Fruit fly (Drosophila melanogaster) whole organism, embryonic: ENCODE data around the gene eIF4H2.

ENCODE experiments used
- CG14050 ChIP-seq: fragments of 200-800 bp; sonication (Bioruptor generic); IDR thresholded peaks from 3 replicates; pipeline ENCODE4 v1.3.6; 2022; ENCODE audit warnings: missing biosample characterization, missing genetic modification characterization
- Drgx ChIP-seq: fragments of 200-800 bp; sonication (Bioruptor generic); IDR thresholded peaks from 2 replicates; pipeline ENCODE4 v1.3.6; 2022; ENCODE audit warnings: missing biosample characterization, missing genetic modification characterization
- lbe ChIP-seq: fragments of 200-800 bp; sonication (Bioruptor generic); optimal IDR thresholded peaks from 2 replicates; lab custom pipeline; 2016; ENCODE audit warnings: missing biosample characterization, mild to moderate bottlenecking, missing genetic modification characterization
- onecut ChIP-seq: fragments of 200-800 bp; sonication (Bioruptor generic); IDR thresholded peaks from 2 replicates; pipeline ENCODE4 v1.3.6; 2022; ENCODE audit warnings: missing biosample characterization, missing genetic modification characterization

DNA sequence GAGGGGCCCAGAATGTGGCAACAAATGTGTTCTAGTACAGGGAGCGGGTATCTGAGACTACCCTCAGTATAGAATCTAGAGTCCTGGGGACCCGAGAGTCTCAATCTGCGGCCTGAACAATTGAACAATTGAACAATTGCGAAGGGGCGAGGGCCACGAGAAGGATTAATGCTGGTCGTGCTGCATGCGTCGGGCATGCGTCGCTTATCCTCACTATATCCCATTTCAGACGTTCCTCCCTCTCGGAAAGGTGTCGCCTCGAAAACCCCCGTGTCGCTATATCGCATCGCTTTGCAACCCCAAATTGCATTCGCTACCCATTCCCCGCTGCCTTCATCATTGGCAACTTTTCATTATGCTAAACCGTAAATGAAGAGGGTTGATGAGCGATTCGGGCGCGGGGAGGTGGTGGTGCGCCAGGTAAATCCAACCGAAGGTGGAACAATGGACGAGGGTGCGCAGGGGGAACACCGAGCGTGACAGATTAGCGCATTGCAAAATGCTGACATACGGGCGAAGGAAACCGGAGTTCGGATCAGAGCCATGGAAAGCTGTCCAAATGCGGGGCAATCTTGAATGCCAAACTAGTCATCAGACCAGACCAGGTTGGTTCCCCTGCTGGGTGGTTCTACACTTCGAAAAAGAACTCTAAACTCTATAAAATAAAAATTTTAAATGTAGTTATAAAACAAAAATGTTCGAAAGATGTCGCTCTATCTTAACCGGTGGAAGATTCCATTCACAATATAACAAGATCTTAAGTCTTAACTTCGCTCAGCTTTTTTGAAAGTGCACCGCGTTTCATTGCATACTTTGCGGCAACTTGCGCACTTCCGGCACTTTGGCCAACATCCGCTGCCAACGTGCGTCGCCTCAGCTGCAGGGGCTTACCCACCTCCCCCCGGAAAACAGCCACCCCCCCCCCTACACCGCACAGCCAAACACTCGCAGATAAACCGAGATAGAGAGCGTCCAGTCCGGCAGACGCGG lies 33.1 kb downstream of the eIF4H2 start:
- TF ChIP-seq lbe (GFP tag; lab: Kevin White, UChicago) = no peak
- TF ChIP-seq CG14050 (GFP tag; lab: Robert Waterston, UW) = no peak
- TF ChIP-seq Drgx (GFP tag; lab: Robert Waterston, UW) = no peak
- no peak for TF ChIP-seq onecut (GFP tag; lab: Robert Waterston, UW)
